Fruit fly (Drosophila melanogaster): ENCODE measurements around the gene CG13671.

dm6 chr3L:8323817-8324216 is 24.0 kb downstream of the CG13671 start:
- TF ChIP-seq Dfd (GFP tag; optimal IDR thresholded peaks at IDR 0.05) (no peak), psq (GFP tag; optimal IDR thresholded peaks at IDR 0.05) (no peak), OdsH (GFP tag; optimal IDR thresholded peaks at IDR 0.05) (no peak)

All from whole organism, wandering third instar larva.